Worm (Caenorhabditis elegans): ENCODE results near the gene ZK688.7.

ZK688.7 gene

DNA sequence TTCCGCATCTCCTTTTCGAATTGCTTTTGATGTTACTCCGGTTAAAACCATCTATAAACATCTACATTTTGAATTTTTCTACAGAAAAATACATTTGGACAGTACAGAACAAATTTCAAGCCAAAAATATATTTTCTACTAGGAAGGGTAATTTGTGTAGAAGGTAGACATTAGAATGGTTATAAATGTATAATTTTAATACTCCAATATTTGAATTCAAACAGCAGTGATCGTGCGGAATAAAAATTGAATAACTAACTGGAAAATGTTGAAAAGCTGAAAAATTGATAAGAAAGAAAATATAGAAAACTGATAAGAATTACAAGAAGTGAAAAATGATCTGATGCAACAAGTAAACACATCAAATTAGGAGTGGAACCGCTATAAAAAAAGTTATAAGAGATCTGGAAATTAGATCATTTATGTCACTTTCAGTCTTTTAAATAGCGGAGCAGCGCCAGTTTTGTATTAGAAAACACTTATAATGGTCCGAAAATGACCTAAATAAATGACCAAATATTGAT, 35.6 kb upstream of the ZK688.7 start, which contains the start of gene gsto-1 (continued):
- TF ChIP-seq mep-1 (tag; optimal IDR thresholded peaks at IDR 0.05) (peak; percentile 40), dve-1 (tag; optimal IDR thresholded peaks at IDR 0.05; ENCODE audit: insufficient read depth) (peak; percentile 47), cey-2 (tag; optimal IDR thresholded peaks at IDR 0.05; ENCODE audit: borderline replicate concordance, insufficient read depth) (no peak), pha-4 (GFP tag; IDR thresholded peaks at IDR 0.05) (no peak), pha-4 (tag; optimal IDR thresholded peaks at IDR 0.05) (no peak), lin-15B (tag; optimal IDR thresholded peaks at IDR 0.05) (no peak), ceh-44 (GFP tag; IDR thresholded peaks at IDR 0.05) (no peak), F37D6.2 (tag; optimal IDR thresholded peaks at IDR 0.05) (no peak), lin-1 (GFP tag; IDR thresholded peaks at IDR 0.05) (no peak), ama-1 (optimal IDR thresholded peaks at IDR 0.05) (no peak), daf-16 (GFP tag; optimal IDR thresholded peaks at IDR 0.05) (no peak), daf-16 (tag; optimal IDR thresholded peaks at IDR 0.05) (peak; percentile 81), hlh-11 (tag; optimal IDR thresholded peaks at IDR 0.05) (no peak), daf-19 (GFP tag; conservative IDR thresholded peaks at IDR 0.05) (no peak), hif-1 (tag; optimal IDR thresholded peaks at IDR 0.05) (no peak)

DNA sequence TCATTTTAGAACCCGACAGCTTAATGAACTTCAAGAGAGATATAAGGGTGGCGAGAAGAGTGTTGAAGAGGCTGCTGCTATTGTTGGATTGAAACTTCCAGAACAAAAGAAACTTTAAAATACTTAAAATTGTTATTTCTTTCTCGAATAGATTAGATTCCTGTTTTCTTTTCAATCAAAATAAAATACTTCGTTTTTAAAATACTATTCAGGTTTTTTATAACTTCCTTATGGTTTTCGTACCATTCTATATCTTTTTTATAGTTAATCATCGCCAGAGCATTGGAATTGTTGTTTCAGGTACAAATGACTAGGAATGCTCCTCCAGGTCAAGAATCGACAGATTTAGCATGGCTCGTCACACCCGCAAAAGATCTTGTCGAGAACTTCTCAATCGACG, 30.0 kb upstream of the ZK688.7 start, which contains the start of gene kle-2:
TSS of gene kle-2 (plus strand) at position 301 of the 400 bp plus-strand sequence.
- TF ChIP-seq dmd-8 (GFP tag; IDR thresholded peaks at IDR 0.05) = no peak
- TF ChIP-seq nhr-77 (tag; optimal IDR thresholded peaks at IDR 0.05) = no peak
- no peak for TF ChIP-seq daf-19 (GFP tag; conservative IDR thresholded peaks at IDR 0.05)
- no peak for TF ChIP-seq lir-3 (tag; optimal IDR thresholded peaks at IDR 0.05)
- TF ChIP-seq gei-8 (GFP tag; optimal IDR thresholded peaks at IDR 0.05) = no peak
- no peak for TF ChIP-seq cey-2 (tag; optimal IDR thresholded peaks at IDR 0.05; ENCODE audit: borderline replicate concordance, insufficient read depth)
- no peak for TF ChIP-seq unc-130 (GFP tag; optimal IDR thresholded peaks at IDR 0.05)

DNA sequence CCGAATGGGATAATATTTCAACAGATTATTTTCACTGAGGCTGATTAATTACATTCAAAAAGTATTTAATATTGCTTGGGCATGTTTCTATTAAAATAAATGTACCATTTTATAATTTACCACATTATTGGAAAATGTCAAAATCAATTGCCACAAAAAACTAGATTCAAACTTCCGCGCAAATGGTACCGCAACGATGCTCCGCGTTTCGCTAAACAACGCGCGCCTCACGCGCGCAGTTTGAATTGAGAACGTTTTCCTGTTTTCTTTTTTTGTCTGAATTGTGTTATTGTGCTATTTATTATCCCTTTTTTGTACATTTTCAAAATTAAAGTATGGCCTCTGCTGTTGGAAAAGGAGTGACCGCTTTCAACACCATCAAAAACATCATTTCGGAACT, 29.4 kb upstream of the ZK688.7 start, which contains the start of gene C29E4.12:
TSS of gene C29E4.12 (plus strand) at position 333 of the 400 bp plus-strand sequence.
- peak; percentile 99 for TF ChIP-seq T20F7.1 (GFP tag; optimal IDR thresholded peaks at IDR 0.05)
- TF ChIP-seq mes-2 (tag; optimal IDR thresholded peaks at IDR 0.05; ENCODE audit: poor library complexity, severe bottlenecking) = peak; percentile 77
- TF ChIP-seq nhr-6 (tag; optimal IDR thresholded peaks at IDR 0.05) = peak; percentile 45
- TF ChIP-seq snpc-4 (tag; optimal IDR thresholded peaks at IDR 0.05) = no peak
- TF ChIP-seq aha-1 (tag) = peak; percentile 62
- TF ChIP-seq hif-1 (tag; optimal IDR thresholded peaks at IDR 0.05) = peak in 1 of 2 experiments; percentile 27
- TF ChIP-seq nhr-11 (tag; optimal IDR thresholded peaks at IDR 0.05) = peak; percentile 11
- no peak for TF ChIP-seq lin-29 (GFP tag; IDR thresholded peaks at IDR 0.05)
- no peak for TF ChIP-seq duxl-1 (tag; optimal IDR thresholded peaks at IDR 0.05; ENCODE audit: poor library complexity)
- peak; percentile 55 for TF ChIP-seq nhr-25 (tag; optimal IDR thresholded peaks at IDR 0.05; ENCODE audit: borderline replicate concordance, insufficient read depth)
- peak; percentile 26 for TF ChIP-seq dve-1 (tag; optimal IDR thresholded peaks at IDR 0.05; ENCODE audit: insufficient read depth)
- no peak for TF ChIP-seq lim-7 (GFP tag; IDR thresholded peaks at IDR 0.05)
- TF ChIP-seq D1046.2 (GFP tag; IDR thresholded peaks at IDR 0.05) = no peak
- TF ChIP-seq nhr-48 (tag; optimal IDR thresholded peaks at IDR 0.05) = no peak
- TF ChIP-seq Y48G9A.11 (GFP tag; IDR thresholded peaks at IDR 0.05) = peak; percentile 94
- peak; percentile 79 for TF ChIP-seq hlh-30 (tag; optimal IDR thresholded peaks at IDR 0.05; ENCODE audit: insufficient read depth)
- TF ChIP-seq dpl-1 (GFP tag; optimal IDR thresholded peaks at IDR 0.05) = peak; percentile 96
- TF ChIP-seq hmg-1.1 (GFP tag; IDR thresholded peaks at IDR 0.05) = peak; percentile 65; the same call in 1 of the 2 replicates
- TF ChIP-seq lsy-2 (tag; optimal IDR thresholded peaks at IDR 0.05) = peak in 1 of 2 experiments; percentile 83
- TF ChIP-seq zip-11 (GFP tag; IDR thresholded peaks at IDR 0.05) = no peak
- no peak for TF ChIP-seq F44E2.7 (GFP tag; IDR thresholded peaks at IDR 0.05)
- peak; percentile 52 for TF ChIP-seq nhr-28 (tag; optimal IDR thresholded peaks at IDR 0.05)
- peak; percentile 38 for TF ChIP-seq fkh-10 (GFP tag; optimal IDR thresholded peaks at IDR 0.05)
- TF ChIP-seq F37D6.2 (tag; optimal IDR thresholded peaks at IDR 0.05) = no peak

All from whole organism, L4 larva.